Worm (Caenorhabditis elegans) whole organism, L2 larva: Measurements from ENCODE around the gene helq-1.

ENCODE experiments used
- ZK546.5 ChIP-seq: sonication (generic microtip); optimal IDR thresholded peaks from 2 replicates; lab custom pipeline; 2017; ENCODE audit warnings: missing biosample characterization, missing genetic modification characterization
- blmp-1 ChIP-seq: sonication (generic microtip); optimal IDR thresholded peaks from 2 replicates; lab custom pipeline; 2017; ENCODE audit warnings: missing genetic modification characterization, mild to moderate bottlenecking, missing compliant biosample characterization, antibody characterized with exemption, moderate library complexity; ENCODE audit not compliant: insufficient read depth
- elt-1 ChIP-seq: fragments of 150-350 bp; optimal IDR thresholded peaks from 2 replicates; lab custom pipeline; 2014; ENCODE audit warnings: missing biosample characterization, missing genetic modification characterization
- lsy-2 ChIP-seq, 2 experiments: fragments of 150-350 bp in 1 of 2; sonication (generic microtip) in 1 of 2; optimal IDR thresholded peaks; 2 replicates each; lab custom pipeline; 2014 to 2017; ENCODE audit warnings: missing biosample characterization in 2 of 2, missing genetic modification characterization in 2 of 2
- nhr-10 ChIP-seq: sonication (generic microtip); optimal IDR thresholded peaks from 2 replicates; lab custom pipeline; 2017; ENCODE audit warnings: missing biosample characterization, missing genetic modification characterization
- nhr-237 ChIP-seq: fragments of 150-350 bp; optimal IDR thresholded peaks from 2 replicates; lab custom pipeline; 2014; ENCODE audit warnings: missing biosample characterization, missing genetic modification characterization
- peb-1 ChIP-seq: fragments of 150-350 bp; optimal IDR thresholded peaks from 2 replicates; lab custom pipeline; 2014; ENCODE audit warnings: missing biosample characterization, missing genetic modification characterization
- skn-1 ChIP-seq: sonication (generic microtip); optimal IDR thresholded peaks from 2 replicates; lab custom pipeline; 2017; ENCODE audit warnings: missing biosample characterization, missing genetic modification characterization
- snpc-4 ChIP-seq: fragments of 150-350 bp; optimal IDR thresholded peaks from 2 replicates; lab custom pipeline; 2014; ENCODE audit warnings: missing biosample characterization, missing genetic modification characterization
- unc-62 ChIP-seq: fragments of 150-350 bp; optimal IDR thresholded peaks from 2 replicates; lab custom pipeline; 2014; ENCODE audit warnings: missing biosample characterization, missing genetic modification reagents, missing genetic modification characterization
- zag-1 ChIP-seq: fragments of 150-350 bp; optimal IDR thresholded peaks from 2 replicates; lab custom pipeline; 2014; ENCODE audit warnings: missing biosample characterization, missing genetic modification characterization
- ztf-11 ChIP-seq: sonication (generic microtip); optimal IDR thresholded peaks from 2 replicates; lab custom pipeline; 2017; ENCODE audit warnings: missing biosample characterization, missing genetic modification characterization
- ztf-4 ChIP-seq: fragments of 150-350 bp; optimal IDR thresholded peaks from 2 replicates; lab custom pipeline; 2014; ENCODE audit warnings: missing biosample characterization, missing genetic modification characterization

DNA sequence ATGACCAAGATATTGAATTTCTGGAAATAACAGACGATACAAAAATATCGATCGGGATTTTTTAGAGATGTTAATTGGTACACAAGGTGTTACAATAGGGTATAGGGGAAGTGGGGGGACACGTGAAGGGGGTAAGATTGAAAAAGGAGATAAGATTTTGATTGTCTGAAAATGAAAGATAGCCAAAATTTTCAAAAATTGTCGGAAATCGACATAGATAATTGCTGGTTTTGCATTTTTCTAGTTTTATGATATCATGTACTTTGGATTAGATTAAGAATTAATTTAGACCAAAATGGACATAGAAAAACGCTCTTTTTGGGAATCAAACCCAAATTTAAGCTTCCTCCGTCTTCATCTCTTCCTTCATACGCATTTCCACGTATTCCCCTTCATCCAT lies 40.9 kb upstream of the helq-1 start, which contains the start of gene T19C3.5:
- no peak for TF ChIP-seq nhr-237
- no peak for TF ChIP-seq peb-1 (tag; lab: Kevin White, UChicago)
- no peak for TF ChIP-seq ztf-4 (tag; lab: Kevin White, UChicago)
- no peak for TF ChIP-seq skn-1
- TF ChIP-seq nhr-10, result no peak
- no peak for TF ChIP-seq blmp-1 (tag; lab: Kevin White, UChicago)
- no peak for TF ChIP-seq ZK546.5 (tag; lab: Kevin White, UChicago)
- TF ChIP-seq snpc-4 (tag; lab: Kevin White, UChicago), result no peak
- TF ChIP-seq lsy-2 (tag; optimal IDR thresholded peaks at IDR 0.05; lab: Kevin White, UChicago), result no peak
- no peak for TF ChIP-seq zag-1 (tag; lab: Kevin White, UChicago)
- TF ChIP-seq elt-1 (tag; lab: Kevin White, UChicago), result no peak
- no peak for TF ChIP-seq ztf-11 (tag; lab: Kevin White, UChicago)
- TF ChIP-seq unc-62, result no peak
